Fruit fly (Drosophila melanogaster): ENCODE data around the gene Trs20.

DNA sequence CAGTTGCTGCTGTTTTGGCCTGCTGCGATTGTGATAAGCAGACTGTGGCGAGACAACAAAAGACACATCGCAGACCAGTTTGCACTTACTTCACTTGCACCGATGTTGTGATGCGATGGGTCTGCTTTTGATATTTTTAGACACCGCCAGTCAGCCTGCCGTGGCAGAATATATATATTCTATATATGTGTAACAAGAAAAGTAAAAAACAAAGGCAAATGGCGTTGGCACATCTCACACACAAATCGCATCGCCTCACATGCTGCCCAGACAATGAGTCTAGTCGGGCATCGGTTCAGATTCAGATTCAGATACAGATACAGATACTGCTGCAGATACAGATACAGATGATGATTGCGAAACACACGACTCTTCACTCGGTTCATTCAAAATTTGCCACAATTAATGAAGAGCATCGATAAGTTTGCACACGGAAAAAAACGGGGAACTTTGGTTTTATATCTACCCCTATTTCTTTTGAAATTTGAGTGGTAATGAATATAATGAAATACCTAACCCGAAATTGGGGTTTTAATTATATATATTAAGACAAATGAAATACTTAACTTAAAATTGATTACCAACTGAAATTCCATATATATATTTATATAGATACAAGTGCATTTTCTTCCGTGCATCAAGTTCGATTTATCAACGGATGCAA, 36.4 kb upstream of the Trs20 start:
- TF ChIP-seq CG8301 (tag; optimal IDR thresholded peaks at IDR 0.05), result no peak
- TF ChIP-seq EcR (GFP tag; optimal IDR thresholded peaks at IDR 0.05), result peak; percentile 50
- TF ChIP-seq CG10348 (GFP tag; IDR thresholded peaks at IDR 0.05), result no peak
- TF ChIP-seq CG32121 (GFP tag; IDR thresholded peaks at IDR 0.05), result peak; percentile 62
- no peak for TF ChIP-seq gl (tag; optimal IDR thresholded peaks at IDR 0.05)
- TF ChIP-seq rn (GFP tag; IDR thresholded peaks at IDR 0.05), result no peak

Data from whole organism, pupa.